Worm (Caenorhabditis elegans) whole organism, mixed stage, embryonic: ENCODE measurements around the gene cyp-33C8.

Experiments
- bed-3 ChIP-seq: fragments of 200-800 bp; sonication (Bioruptor generic); optimal IDR thresholded peaks from 3 replicates; lab custom pipeline; 2018; ENCODE audit warnings: mild to moderate bottlenecking, missing genetic modification characterization, moderate library complexity, missing compliant biosample characterization
- ceh-83 ChIP-seq: fragments of 200-800 bp; sonication (Bioruptor generic); optimal IDR thresholded peaks from 2 replicates; lab custom pipeline; 2018; ENCODE audit warnings: mild to moderate bottlenecking, missing genetic modification characterization, missing compliant biosample characterization
- elt-3 ChIP-seq: fragments of 150-350 bp; optimal IDR thresholded peaks from 2 replicates; lab custom pipeline; 2014; ENCODE audit warnings: missing biosample characterization, missing genetic modification characterization
- mab-5 ChIP-seq: fragments of 150-350 bp; optimal IDR thresholded peaks from 2 replicates; lab custom pipeline; 2014; ENCODE audit warnings: missing biosample characterization, missing genetic modification characterization
- mls-2 ChIP-seq: sonication (generic microtip); optimal IDR thresholded peaks from 2 replicates; lab custom pipeline; 2016; ENCODE audit warnings: mild to moderate bottlenecking, missing genetic modification characterization, moderate library complexity, missing compliant biosample characterization
- nhr-12 ChIP-seq: fragments of 150-350 bp; optimal IDR thresholded peaks from 2 replicates; lab custom pipeline; 2014; ENCODE audit warnings: missing biosample characterization, missing genetic modification characterization
- nhr-76 ChIP-seq: sonication (generic microtip); optimal IDR thresholded peaks from 2 replicates; lab custom pipeline; 2017; ENCODE audit warnings: missing biosample characterization, missing genetic modification characterization
- pha-4 ChIP-seq: fragments of 150-350 bp; optimal IDR thresholded peaks from 2 replicates; lab custom pipeline; 2018; ENCODE audit warnings: missing biosample characterization, missing genetic modification reagents, missing genetic modification characterization
- sem-2 ChIP-seq: fragments of 200-800 bp; sonication (Bioruptor generic); optimal IDR thresholded peaks from 2 replicates; lab custom pipeline; 2018; ENCODE audit warnings: mild to moderate bottlenecking, missing genetic modification characterization, missing compliant biosample characterization
- snpc-4 ChIP-seq: fragments of 150-350 bp; optimal IDR thresholded peaks from 2 replicates; lab custom pipeline; 2014; ENCODE audit warnings: missing biosample characterization, missing genetic modification characterization
- sptf-1 ChIP-seq: sonication (generic microtip); optimal IDR thresholded peaks from 2 replicates; lab custom pipeline; 2017; ENCODE audit warnings: mild to moderate bottlenecking, missing genetic modification characterization, moderate library complexity, missing compliant biosample characterization
- unc-62 ChIP-seq: fragments of 150-350 bp; optimal IDR thresholded peaks from 2 replicates; lab custom pipeline; 2014; ENCODE audit warnings: missing biosample characterization, missing genetic modification reagents, missing genetic modification characterization

- no peak for TF ChIP-seq mls-2 (tag; lab: Kevin White, UChicago)
- no peak for TF ChIP-seq unc-62 (GFP tag; lab: Kevin White, UChicago)
- no peak for TF ChIP-seq snpc-4 (tag; lab: Kevin White, UChicago)
- no peak for TF ChIP-seq nhr-12 (tag; lab: Kevin White, UChicago)
- TF ChIP-seq elt-3 (tag; lab: Kevin White, UChicago): no peak
- no peak for TF ChIP-seq sptf-1
- TF ChIP-seq mab-5 (tag; lab: Kevin White, UChicago): no peak
- TF ChIP-seq sem-2 (GFP tag; lab: Kevin White, UChicago): no peak
- no peak for TF ChIP-seq ceh-83
- TF ChIP-seq pha-4 (tag; lab: Kevin White, UChicago): no peak
- no peak for TF ChIP-seq nhr-76 (tag; lab: Kevin White, UChicago)
- TF ChIP-seq bed-3 (GFP tag; lab: Kevin White, UChicago): no peak
Measured at ce11 chrV:3773618-3774017, 29.7 kb downstream of the cyp-33C8 start.
